Fruit fly (Drosophila melanogaster): ENCODE measurements around the gene Pfdn6.
A peak's percentile ranks its signal among the peaks of the same experiment; 100 is the strongest.

Pfdn6 gene

DNA sequence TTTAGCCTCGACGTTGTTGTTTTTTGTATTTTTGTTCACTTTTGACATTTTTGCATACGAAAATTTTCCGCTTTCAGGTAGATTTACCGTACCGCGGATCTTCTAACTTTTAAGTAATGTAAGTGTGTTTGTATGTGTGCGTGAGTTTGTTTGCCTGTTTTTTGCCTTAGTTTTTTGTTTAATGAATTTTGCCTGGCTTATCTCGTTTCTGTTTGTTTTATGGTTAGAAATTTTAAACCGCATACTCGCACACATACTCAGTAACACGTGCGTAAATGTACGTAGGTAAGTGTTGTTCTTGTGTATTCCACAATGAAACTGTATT is 25.8 kb upstream of the Pfdn6 start (continued):
- no peak for TF ChIP-seq CG14667 (GFP tag; IDR thresholded peaks at IDR 0.05)
- no peak for TF ChIP-seq CG1792 (GFP tag; optimal IDR thresholded peaks at IDR 0.05)
- TF ChIP-seq CG34224 (GFP tag; IDR thresholded peaks at IDR 0.05; ENCODE audit: partially characterized antibody), result no peak
- 0 out of 3 replicates have a peak, but pooled peaks have one; percentile 6 for TF ChIP-seq CG11695 (GFP tag; IDR thresholded peaks at IDR 0.05)
- TF ChIP-seq CG14441 (GFP tag; IDR thresholded peaks at IDR 0.05), result no peak
- no peak for TF ChIP-seq sqz (GFP tag; optimal IDR thresholded peaks at IDR 0.05)
- TF ChIP-seq fd96Cb (tag; optimal IDR thresholded peaks at IDR 0.05), result no peak
- no peak for TF ChIP-seq ATbp (GFP tag; optimal IDR thresholded peaks at IDR 0.05)
- no peak for TF ChIP-seq croc (GFP tag; conservative IDR thresholded peaks at IDR 0.05)
- TF ChIP-seq E2f2 (GFP tag; IDR thresholded peaks at IDR 0.05), result no peak
- no peak for TF ChIP-seq Vsx1 (GFP tag; optimal IDR thresholded peaks at IDR 0.05)
- TF ChIP-seq CG8478 (optimal IDR thresholded peaks at IDR 0.05), result no peak
- no peak for TF ChIP-seq Dbx (GFP tag; IDR thresholded peaks at IDR 0.05)
- TF ChIP-seq pzg (GFP tag; optimal IDR thresholded peaks at IDR 0.05), result no peak
- no peak for TF ChIP-seq knrl (GFP tag; IDR thresholded peaks at IDR 0.05; ENCODE audit: partially characterized antibody)
- no peak for TF ChIP-seq Ets65A (GFP tag)
- TF ChIP-seq CG42726 (GFP tag; IDR thresholded peaks at IDR 0.05; ENCODE audit: partially characterized antibody), result no peak
- TF ChIP-seq CG14050 (GFP tag; IDR thresholded peaks at IDR 0.05), result no peak
- no peak for TF ChIP-seq CG13287 (GFP tag; IDR thresholded peaks at IDR 0.05; ENCODE audit: partially characterized antibody)
- no peak for TF ChIP-seq CG1602 (GFP tag; optimal IDR thresholded peaks at IDR 0.05)
- no peak for TF ChIP-seq CG3838 (GFP tag; optimal IDR thresholded peaks at IDR 0.05)
- TF ChIP-seq tx (GFP tag; optimal IDR thresholded peaks at IDR 0.05), result no peak
- TF ChIP-seq Bgb (GFP tag; IDR thresholded peaks at IDR 0.05; ENCODE audit: partially characterized antibody), result 0 out of 2 replicates have a peak, but pooled peaks have one; percentile 29
- peak; percentile 75 for TF ChIP-seq sd (tag; optimal IDR thresholded peaks at IDR 0.05)
- TF ChIP-seq Trl (optimal IDR thresholded peaks at IDR 0.05), result no peak
- TF ChIP-seq Trl (GFP tag; optimal IDR thresholded peaks at IDR 0.05), result no peak
- peak; percentile 82; the same call in 3 of the 4 replicates for TF ChIP-seq chinmo (GFP tag; IDR thresholded peaks at IDR 0.05; ENCODE audit: partially characterized antibody)
- no peak for TF ChIP-seq toy (GFP tag; IDR thresholded peaks at IDR 0.05)
- TF ChIP-seq Dp (GFP tag; optimal IDR thresholded peaks at IDR 0.05), result no peak
- no peak for TF ChIP-seq row (GFP tag; IDR thresholded peaks at IDR 0.05)
- TF ChIP-seq CG3065 (GFP tag; optimal IDR thresholded peaks at IDR 0.05), result no peak
- TF ChIP-seq CG4707 (GFP tag; optimal IDR thresholded peaks at IDR 0.05), result no peak
- no peak for TF ChIP-seq tup (GFP tag; optimal IDR thresholded peaks at IDR 0.05)
- TF ChIP-seq ewg (GFP tag; optimal IDR thresholded peaks at IDR 0.05), result no peak
- TF ChIP-seq CG43689 (GFP tag; IDR thresholded peaks at IDR 0.05), result no peak
- peak; percentile 10 for TF ChIP-seq CG17568 (GFP tag; optimal IDR thresholded peaks at IDR 0.05)
- no peak for TF ChIP-seq danr (GFP tag; IDR thresholded peaks at IDR 0.05)
- TF ChIP-seq Doc2 (GFP tag; IDR thresholded peaks at IDR 0.05), result no peak
- no peak for TF ChIP-seq CG2199 (GFP tag; IDR thresholded peaks at IDR 0.05)
- no peak for TF ChIP-seq CG17912 (GFP tag; optimal IDR thresholded peaks at IDR 0.05)
- no peak for TF ChIP-seq ems (GFP tag; optimal IDR thresholded peaks at IDR 0.05)
- no peak for TF ChIP-seq crp (GFP tag; optimal IDR thresholded peaks at IDR 0.05)
- TF ChIP-seq CG8290 (GFP tag; optimal IDR thresholded peaks at IDR 0.05), result no peak
- no peak for TF ChIP-seq CG8290 (tag; optimal IDR thresholded peaks at IDR 0.05)
- no peak for TF ChIP-seq wek (GFP tag; optimal IDR thresholded peaks at IDR 0.05)
- no peak for TF ChIP-seq dmrt99B (tag; optimal IDR thresholded peaks at IDR 0.05)
- peak; percentile 5 for TF ChIP-seq twi (tag; optimal IDR thresholded peaks at IDR 0.05)
- no peak for TF ChIP-seq D (optimal IDR thresholded peaks at IDR 0.05)
- TF ChIP-seq D (GFP tag; optimal IDR thresholded peaks at IDR 0.05), result no peak
- TF ChIP-seq HmgD (GFP tag; optimal IDR thresholded peaks at IDR 0.05), result no peak
- TF ChIP-seq CG7271 (tag; optimal IDR thresholded peaks at IDR 0.05), result no peak
- TF ChIP-seq mirr (GFP tag; optimal IDR thresholded peaks at IDR 0.05), result peak; percentile 12
- TF ChIP-seq CG10366 (GFP tag; IDR thresholded peaks at IDR 0.05), result no peak

All from whole organism, embryonic.